Fruit fly (Drosophila melanogaster): ENCODE results near the gene eEF1alpha2.

eEF1alpha2 gene

dm6 chr3R:31721958-31722357, 16.3 kb upstream of the eEF1alpha2 start:
- no peak for TF ChIP-seq CG17801 (GFP tag; optimal IDR thresholded peaks at IDR 0.05; ENCODE audit: partially characterized antibody)

- TF ChIP-seq CG17801 (GFP tag; optimal IDR thresholded peaks at IDR 0.05; ENCODE audit: partially characterized antibody): no peak
Measured at dm6 chr3R:31723206-31723933, 14.9 kb upstream of the eEF1alpha2 start.

- TF ChIP-seq CG17801 (GFP tag; optimal IDR thresholded peaks at IDR 0.05; ENCODE audit: partially characterized antibody): no peak
Measured at dm6 chr3R:31724136-31724535, 14.1 kb upstream of the eEF1alpha2 start.

- TF ChIP-seq CG17801 (GFP tag; optimal IDR thresholded peaks at IDR 0.05; ENCODE audit: partially characterized antibody): peak; percentile 72
Measured at dm6 chr3R:31724580-31725320, 13.5 kb upstream of the eEF1alpha2 start.

dm6 chr3R:31725486-31726227, 12.6 kb upstream of the eEF1alpha2 start:
- no peak for TF ChIP-seq CG17801 (GFP tag; optimal IDR thresholded peaks at IDR 0.05; ENCODE audit: partially characterized antibody)

dm6 chr3R:31726286-31726685, 12.0 kb upstream of the eEF1alpha2 start:
- no peak for TF ChIP-seq CG17801 (GFP tag; optimal IDR thresholded peaks at IDR 0.05; ENCODE audit: partially characterized antibody)

dm6 chr3R:31727773-31728172, 10.5 kb upstream of the eEF1alpha2 start:
- TF ChIP-seq CG17801 (GFP tag; optimal IDR thresholded peaks at IDR 0.05; ENCODE audit: partially characterized antibody): no peak

dm6 chr3R:31736776-31737175, 1.5 kb upstream of the eEF1alpha2 start, which contains the start of the genes CstF50 and CG11563:
TSS of gene CstF50 (minus strand) at chr3R:31736963.
TSS of gene CG11563 (plus strand) at chr3R:31737035.
- TF ChIP-seq CG17801 (GFP tag; optimal IDR thresholded peaks at IDR 0.05; ENCODE audit: partially characterized antibody): peak; percentile 29

- TF ChIP-seq CG17801 (GFP tag; optimal IDR thresholded peaks at IDR 0.05; ENCODE audit: partially characterized antibody): no peak
Measured at dm6 chr3R:31739067-31739786, 959 bp downstream of the eEF1alpha2 start.

- no peak for TF ChIP-seq CG17801 (GFP tag; optimal IDR thresholded peaks at IDR 0.05; ENCODE audit: partially characterized antibody)
Measured at dm6 chr3R:31741278-31741677, 3.0 kb downstream of the eEF1alpha2 start.

dm6 chr3R:31743279-31743678, 5.0 kb downstream of the eEF1alpha2 start, which contains the start of gene Tbca:
TSS of gene Tbca (plus strand) at chr3R:31743490.
- peak; percentile 34 for TF ChIP-seq CG17801 (GFP tag; optimal IDR thresholded peaks at IDR 0.05; ENCODE audit: partially characterized antibody)

- TF ChIP-seq CG17801 (GFP tag; optimal IDR thresholded peaks at IDR 0.05; ENCODE audit: partially characterized antibody): peak; percentile 48
Measured at dm6 chr3R:31744044-31744652, 5.9 kb downstream of the eEF1alpha2 start, which contains the start of gene CG1896. TSS of gene CG1896 (plus strand) at chr3R:31744282.

- peak; percentile 64 for TF ChIP-seq CG17801 (GFP tag; optimal IDR thresholded peaks at IDR 0.05; ENCODE audit: partially characterized antibody)
Measured at dm6 chr3R:31745629-31746081, 7.4 kb downstream of the eEF1alpha2 start, which contains the start of gene awd. TSS of gene awd (minus strand) at chr3R:31746077.

dm6 chr3R:31747429-31748048, 9.3 kb downstream of the eEF1alpha2 start, which contains the start of the genes nero and CG1910:
TSS of gene nero (minus strand) at chr3R:31747558.
TSS of gene CG1910 (plus strand) at chr3R:31747643.
- TF ChIP-seq CG17801 (GFP tag; optimal IDR thresholded peaks at IDR 0.05; ENCODE audit: partially characterized antibody): peak; percentile 50

Data from ovary, adult (tissue).